Worm (Caenorhabditis elegans) whole organism, mixed stage, embryonic: Measurements from ENCODE around the gene ZK84.5.

Experiments
- blmp-1 ChIP-seq: fragments of 150-350 bp; optimal IDR thresholded peaks from 2 replicates; lab custom pipeline; 2014; ENCODE audit warnings: missing biosample characterization, missing genetic modification characterization
- elt-1 ChIP-seq: sonication (generic microtip); optimal IDR thresholded peaks from 2 replicates; lab custom pipeline; 2017; ENCODE audit warnings: missing genetic modification characterization, mild to moderate bottlenecking, missing compliant biosample characterization, antibody characterized with exemption, moderate library complexity, borderline replicate concordance; ENCODE audit not compliant: insufficient read depth
- lin-13 ChIP-seq: fragments of 150-350 bp; optimal IDR thresholded peaks from 2 replicates; lab custom pipeline; 2014; ENCODE audit warnings: missing biosample characterization, missing genetic modification characterization
- lsy-2 ChIP-seq: fragments of 150-350 bp; optimal IDR thresholded peaks from 2 replicates; lab custom pipeline; 2014; ENCODE audit warnings: missing biosample characterization, missing genetic modification characterization
- mab-5 ChIP-seq: fragments of 150-350 bp; optimal IDR thresholded peaks from 2 replicates; lab custom pipeline; 2014; ENCODE audit warnings: missing biosample characterization, missing genetic modification characterization
- mls-2 ChIP-seq: sonication (generic microtip); optimal IDR thresholded peaks from 2 replicates; lab custom pipeline; 2016; ENCODE audit warnings: mild to moderate bottlenecking, missing genetic modification characterization, moderate library complexity, missing compliant biosample characterization
- nhr-237 ChIP-seq: fragments of 150-350 bp; optimal IDR thresholded peaks from 2 replicates; lab custom pipeline; 2014; ENCODE audit warnings: missing biosample characterization, missing genetic modification characterization
- nhr-28 ChIP-seq: fragments of 150-350 bp; optimal IDR thresholded peaks from 2 replicates; lab custom pipeline; 2014; ENCODE audit warnings: missing biosample characterization, missing genetic modification characterization
- nhr-76 ChIP-seq: sonication (generic microtip); optimal IDR thresholded peaks from 2 replicates; lab custom pipeline; 2017; ENCODE audit warnings: missing biosample characterization, missing genetic modification characterization
- pha-4 ChIP-seq: fragments of 150-350 bp; optimal IDR thresholded peaks from 2 replicates; lab custom pipeline; 2018; ENCODE audit warnings: missing biosample characterization, missing genetic modification reagents, missing genetic modification characterization
- snpc-4 ChIP-seq: fragments of 150-350 bp; optimal IDR thresholded peaks from 2 replicates; lab custom pipeline; 2014; ENCODE audit warnings: missing biosample characterization, missing genetic modification characterization
- sptf-1 ChIP-seq: sonication (generic microtip); optimal IDR thresholded peaks from 2 replicates; lab custom pipeline; 2017; ENCODE audit warnings: mild to moderate bottlenecking, missing genetic modification characterization, moderate library complexity, missing compliant biosample characterization
- unc-62 ChIP-seq: fragments of 150-350 bp; optimal IDR thresholded peaks from 2 replicates; lab custom pipeline; 2014; ENCODE audit warnings: missing biosample characterization, missing genetic modification reagents, missing genetic modification characterization
- ztf-11 ChIP-seq: fragments of 150-350 bp; optimal IDR thresholded peaks from 2 replicates; lab custom pipeline; 2014; ENCODE audit warnings: missing biosample characterization, missing genetic modification characterization

ce11 chrII:6022596-6022995 lies 6.3 kb upstream of the ZK84.5 start:
- no peak for TF ChIP-seq nhr-28 (tag; lab: Kevin White, UChicago)
- no peak for TF ChIP-seq sptf-1 (tag; lab: Kevin White, UChicago)
- no peak for TF ChIP-seq nhr-237 (tag; lab: Kevin White, UChicago)
- no peak for TF ChIP-seq elt-1 (tag; lab: Kevin White, UChicago)
- TF ChIP-seq unc-62 (GFP tag; lab: Kevin White, UChicago): no peak
- TF ChIP-seq lsy-2 (tag; lab: Kevin White, UChicago): no peak
- no peak for TF ChIP-seq mab-5 (tag; lab: Kevin White, UChicago)
- TF ChIP-seq snpc-4: no peak
- no peak for TF ChIP-seq ztf-11 (tag; lab: Kevin White, UChicago)
- no peak for TF ChIP-seq pha-4 (tag; lab: Kevin White, UChicago)
- no peak for TF ChIP-seq lin-13
- TF ChIP-seq mls-2 (tag; lab: Kevin White, UChicago): no peak
- no peak for TF ChIP-seq blmp-1 (tag; lab: Kevin White, UChicago)
- TF ChIP-seq nhr-76 (tag; lab: Kevin White, UChicago): no peak
